Fruit fly (Drosophila melanogaster) whole organism, embryonic: ENCODE results near the gene CG9106.

Source experiments
- B-H1 ChIP-seq: fragments of 200-800 bp; sonication (Bioruptor generic); IDR thresholded peaks from 3 replicates; pipeline ENCODE4 v1.3.6; 2022; ENCODE audit warnings: missing biosample characterization, missing genetic modification characterization
- Blimp-1 ChIP-seq: fragments of 200-800 bp; sonication (Bioruptor generic); optimal IDR thresholded peaks from 3 replicates; lab custom pipeline; 2018; ENCODE audit warnings: missing biosample characterization, missing genetic modification characterization, mild to moderate bottlenecking, moderate library complexity, missing genetic modification reagents
- CG11504 ChIP-seq: fragments of 200-800 bp; sonication (Bioruptor generic); optimal IDR thresholded peaks from 3 replicates; lab custom pipeline; 2019; ENCODE audit warnings: missing biosample characterization, mild to moderate bottlenecking, missing genetic modification characterization, moderate library complexity
- CG11696 ChIP-seq: fragments of 200-800 bp; sonication (Bioruptor generic); IDR thresholded peaks from 2 replicates; pipeline ENCODE4 v1.3.6; 2022; ENCODE audit warnings: missing biosample characterization, missing genetic modification characterization
- CG1233 ChIP-seq: fragments of 200-800 bp; sonication (Bioruptor generic); optimal IDR thresholded peaks from 4 replicates; lab custom pipeline; 2018; ENCODE audit warnings: missing biosample characterization, mild to moderate bottlenecking, missing genetic modification characterization
- CG14441 ChIP-seq: fragments of 200-800 bp; sonication (Bioruptor generic); IDR thresholded peaks from 2 replicates; pipeline ENCODE4 v1.3.6; 2022; ENCODE audit warnings: missing biosample characterization, missing genetic modification characterization
- CG14710 ChIP-seq: fragments of 200-800 bp; sonication (Bioruptor generic); optimal IDR thresholded peaks from 3 replicates; lab custom pipeline; 2019; ENCODE audit warnings: missing biosample characterization, mild to moderate bottlenecking, missing genetic modification characterization, moderate library complexity
- CG15269 ChIP-seq: fragments of 200-800 bp; sonication (Bioruptor generic); optimal IDR thresholded peaks from 2 replicates; lab custom pipeline; 2018; ENCODE audit warnings: missing biosample characterization, mild to moderate bottlenecking, missing genetic modification characterization, moderate library complexity
- CG15696 ChIP-seq: fragments of 200-800 bp; sonication (Bioruptor generic); optimal IDR thresholded peaks from 2 replicates; lab custom pipeline; 2019; ENCODE audit warnings: missing biosample characterization, mild to moderate bottlenecking, missing genetic modification characterization, moderate library complexity
- CG17359 ChIP-seq: fragments of 200-800 bp; sonication (Bioruptor generic); optimal IDR thresholded peaks from 3 replicates; lab custom pipeline; 2018; ENCODE audit warnings: missing biosample characterization, mild to moderate bottlenecking, missing genetic modification characterization, moderate library complexity
- CG18011 ChIP-seq: fragments of 200-800 bp; sonication (Bioruptor generic); optimal IDR thresholded peaks from 2 replicates; lab custom pipeline; 2017; ENCODE audit warnings: missing biosample characterization, missing genetic modification characterization, mild to moderate bottlenecking, moderate library complexity, missing genotype
- CG2889 ChIP-seq: fragments of 200-800 bp; sonication (Bioruptor generic); IDR thresholded peaks from 3 replicates; pipeline ENCODE4 v1.3.6; 2022; ENCODE audit warnings: missing biosample characterization, missing genetic modification characterization
- CG3847 ChIP-seq: fragments of 200-800 bp; sonication (Bioruptor generic); IDR thresholded peaks from 2 replicates; pipeline ENCODE4 v1.3.6; 2022; ENCODE audit warnings: missing biosample characterization, missing genetic modification characterization
- CG3995 ChIP-seq: fragments of 200-800 bp; sonication (Bioruptor generic); optimal IDR thresholded peaks from 3 replicates; lab custom pipeline; 2016; ENCODE audit warnings: missing biosample characterization, missing genetic modification characterization
- CG42726 ChIP-seq: fragments of 200-800 bp; sonication (Bioruptor generic); IDR thresholded peaks from 2 replicates; pipeline ENCODE4 v1.3.6; 2022; ENCODE audit warnings: missing biosample characterization, missing genetic modification characterization; ENCODE audit not compliant: partially characterized antibody
- CG6683 ChIP-seq: fragments of 200-800 bp; sonication (Bioruptor generic); optimal IDR thresholded peaks from 2 replicates; lab custom pipeline; 2017; ENCODE audit warnings: missing biosample characterization, mild to moderate bottlenecking, missing genetic modification characterization, missing genetic modification reagents
- CG9797 ChIP-seq: fragments of 200-800 bp; sonication (Bioruptor generic); optimal IDR thresholded peaks from 3 replicates; lab custom pipeline; 2018; ENCODE audit warnings: missing biosample characterization, mild to moderate bottlenecking, missing genetic modification characterization
- CHES-1-like ChIP-seq: fragments of 200-800 bp; sonication (Bioruptor generic); optimal IDR thresholded peaks from 2 replicates; lab custom pipeline; 2016; ENCODE audit warnings: missing biosample characterization, missing genetic modification characterization
- Chrac-16 ChIP-seq: fragments of 200-800 bp; sonication (Bioruptor generic); optimal IDR thresholded peaks from 3 replicates; lab custom pipeline; 2016; ENCODE audit warnings: missing biosample characterization, missing genetic modification characterization
- Dbx ChIP-seq: fragments of 200-800 bp; sonication (Bioruptor generic); IDR thresholded peaks from 3 replicates; pipeline ENCODE4 v1.3.6; 2022; ENCODE audit warnings: missing biosample characterization, missing genetic modification characterization
- Dip3 ChIP-seq: fragments of 200-800 bp; sonication (Bioruptor generic); optimal IDR thresholded peaks from 3 replicates; lab custom pipeline; 2016; ENCODE audit warnings: missing biosample characterization, missing genetic modification characterization
- Gsc ChIP-seq: fragments of 200-800 bp; sonication (Bioruptor generic); IDR thresholded peaks from 2 replicates; pipeline ENCODE4 v1.3.6; 2022; ENCODE audit warnings: missing biosample characterization, missing genetic modification characterization
- H2.0 ChIP-seq: fragments of 200-800 bp; sonication (Bioruptor generic); IDR thresholded peaks from 2 replicates; pipeline ENCODE4 v1.3.6; 2022; ENCODE audit warnings: missing biosample characterization, missing genetic modification characterization
- HLHmδ ChIP-seq: fragments of 200-800 bp; sonication (Bioruptor generic); optimal IDR thresholded peaks from 2 replicates; lab custom pipeline; 2018; ENCODE audit warnings: missing biosample characterization, mild to moderate bottlenecking, missing genetic modification characterization, moderate library complexity
- Hey ChIP-seq: fragments of 200-800 bp; sonication (Bioruptor generic); optimal IDR thresholded peaks from 3 replicates; lab custom pipeline; 2018; ENCODE audit warnings: missing biosample characterization, mild to moderate bottlenecking, missing genetic modification characterization
- HmgZ ChIP-seq: fragments of 200-800 bp; sonication (Bioruptor generic); optimal IDR thresholded peaks from 2 replicates; lab custom pipeline; 2018; ENCODE audit warnings: missing biosample characterization, mild to moderate bottlenecking, missing genetic modification characterization
- Oli ChIP-seq: fragments of 200-800 bp; sonication (Bioruptor generic); optimal IDR thresholded peaks from 2 replicates; lab custom pipeline; 2018; ENCODE audit warnings: missing biosample characterization, mild to moderate bottlenecking, missing genetic modification characterization, moderate library complexity
- Ravus ChIP-seq: fragments of 200-800 bp; sonication (Bioruptor generic); IDR thresholded peaks from 2 replicates; pipeline ENCODE4 v1.3.6; 2022; ENCODE audit warnings: missing biosample characterization, missing genetic modification characterization
- Rx ChIP-seq: fragments of 200-800 bp; sonication (Bioruptor generic); IDR thresholded peaks from 2 replicates; pipeline ENCODE4 v1.3.6; 2022; ENCODE audit warnings: missing biosample characterization, missing genetic modification characterization
- ash1 ChIP-seq: fragments of 200-800 bp; sonication (Bioruptor generic); optimal IDR thresholded peaks from 2 replicates; lab custom pipeline; 2018; ENCODE audit warnings: missing biosample characterization, mild to moderate bottlenecking, missing genetic modification characterization
- bcd ChIP-seq: fragments of 200-800 bp; sonication (Bioruptor generic); optimal IDR thresholded peaks from 2 replicates; lab custom pipeline; 2017; ENCODE audit warnings: missing biosample characterization, mild to moderate bottlenecking, missing genetic modification characterization
- ci ChIP-seq: fragments of 200-800 bp; sonication (Bioruptor generic); IDR thresholded peaks from 3 replicates; pipeline ENCODE4 v1.3.6; 2022; ENCODE audit warnings: missing biosample characterization, missing genetic modification characterization
- cwo ChIP-seq: fragments of 200-800 bp; sonication (Bioruptor generic); optimal IDR thresholded peaks from 3 replicates; lab custom pipeline; 2017; ENCODE audit warnings: missing biosample characterization, missing genetic modification characterization, mild to moderate bottlenecking, moderate library complexity, missing genetic modification reagents
- dpn ChIP-seq, 2 experiments: fragments of 200-800 bp; sonication (Bioruptor generic); optimal IDR thresholded peaks; 3 replicates each; lab custom pipeline; 2016; ENCODE audit warnings: missing biosample characterization in 2 of 2, missing genetic modification characterization in 2 of 2
- grn ChIP-seq: fragments of 200-800 bp; sonication (Bioruptor generic); optimal IDR thresholded peaks from 3 replicates; lab custom pipeline; 2017; ENCODE audit warnings: missing biosample characterization, missing genetic modification characterization
- insv ChIP-seq, 2 experiments: fragments of 200-800 bp; sonication (Bioruptor generic); optimal IDR thresholded peaks; 3 replicates each; lab custom pipeline; 2016 to 2018; ENCODE audit warnings: missing biosample characterization in 2 of 2, missing genetic modification characterization in 2 of 2
- lbe ChIP-seq: fragments of 200-800 bp; sonication (Bioruptor generic); optimal IDR thresholded peaks from 2 replicates; lab custom pipeline; 2016; ENCODE audit warnings: missing biosample characterization, mild to moderate bottlenecking, missing genetic modification characterization
- nom ChIP-seq: fragments of 200-800 bp; sonication (Bioruptor generic); optimal IDR thresholded peaks from 2 replicates; lab custom pipeline; 2017; ENCODE audit warnings: missing biosample characterization, missing genetic modification characterization, mild to moderate bottlenecking, moderate library complexity, missing genetic modification reagents
- onecut ChIP-seq: fragments of 200-800 bp; sonication (Bioruptor generic); IDR thresholded peaks from 2 replicates; pipeline ENCODE4 v1.3.6; 2022; ENCODE audit warnings: missing biosample characterization, missing genetic modification characterization
- p53 ChIP-seq: fragments of 200-800 bp; sonication (Bioruptor generic); optimal IDR thresholded peaks from 2 replicates; lab custom pipeline; 2016; ENCODE audit warnings: missing biosample characterization, missing genetic modification characterization
- pho ChIP-seq: fragments of 200-800 bp; sonication (Bioruptor generic); optimal IDR thresholded peaks from 2 replicates; lab custom pipeline; 2016; ENCODE audit warnings: missing biosample characterization, missing genetic modification characterization
- phol ChIP-seq: fragments of 200-800 bp; sonication (Bioruptor generic); optimal IDR thresholded peaks from 3 replicates; lab custom pipeline; 2018; ENCODE audit warnings: missing biosample characterization, mild to moderate bottlenecking, missing genetic modification characterization, moderate library complexity
- repo ChIP-seq: fragments of 200-800 bp; sonication (Bioruptor generic); optimal IDR thresholded peaks from 2 replicates; lab custom pipeline; 2016; ENCODE audit warnings: missing biosample characterization, missing genetic modification characterization
- row ChIP-seq: fragments of 200-800 bp; sonication (Bioruptor generic); IDR thresholded peaks from 3 replicates; pipeline ENCODE4 v1.3.6; 2022; ENCODE audit warnings: missing biosample characterization, missing genetic modification characterization
- scrt ChIP-seq: fragments of 200-800 bp; sonication (Bioruptor generic); optimal IDR thresholded peaks from 2 replicates; lab custom pipeline; 2018; ENCODE audit warnings: missing biosample characterization, mild to moderate bottlenecking, missing genetic modification characterization, moderate library complexity
- slou ChIP-seq: fragments of 200-800 bp; sonication (Bioruptor generic); optimal IDR thresholded peaks from 3 replicates; lab custom pipeline; 2016; ENCODE audit warnings: missing biosample characterization, missing genetic modification characterization
- sna ChIP-seq: fragments of 200-800 bp; sonication (Bioruptor generic); IDR thresholded peaks from 2 replicates; pipeline ENCODE4 v1.3.6; 2022; ENCODE audit warnings: missing biosample characterization, missing genetic modification characterization; ENCODE audit not compliant: partially characterized antibody
- wdn ChIP-seq: fragments of 200-800 bp; sonication (Bioruptor generic); IDR thresholded peaks from 2 replicates; pipeline ENCODE4 v1.3.6; 2022; ENCODE audit warnings: missing biosample characterization, missing genetic modification characterization
- zf30C ChIP-seq: fragments of 200-800 bp; sonication (Bioruptor generic); optimal IDR thresholded peaks from 3 replicates; lab custom pipeline; 2018; ENCODE audit warnings: missing biosample characterization, mild to moderate bottlenecking, missing genetic modification characterization

The CG9106 gene

dm6 chrX:15298298-15299069, 26.3 kb upstream of the CG9106 start (continued):
- TF ChIP-seq H2.0 (GFP tag; lab: Robert Waterston, UW) (peak; percentile 94), insv (GFP tag; optimal IDR thresholded peaks at IDR 0.05; lab: Kevin White, UChicago) (peak in 1 of 2 experiments; percentile 76), pho (GFP tag; lab: Kevin White, UChicago) (peak; percentile 80), CG15696 (tag; lab: Kevin White, UChicago) (peak; percentile 82), wdn (peak; percentile 93), nom (GFP tag; lab: Kevin White, UChicago) (peak; percentile 45), CG2889 (GFP tag; lab: Robert Waterston, UW) (peak; percentile 92), CG42726 (GFP tag; lab: Robert Waterston, UW) (no peak), zf30C (GFP tag; lab: Kevin White, UChicago) (peak; percentile 92), onecut (peak; percentile 90), HLHmδ (peak; percentile 5), phol (tag; lab: Kevin White, UChicago) (peak; percentile 98), lbe (GFP tag; lab: Kevin White, UChicago) (peak; percentile 30), grn (GFP tag; lab: Kevin White, UChicago) (peak; percentile 59), slou (peak; percentile 97), Blimp-1 (GFP tag; lab: Kevin White, UChicago) (peak; percentile 96), HmgZ (peak; percentile 97), Dip3 (peak; percentile 80), CG11504 (tag; lab: Kevin White, UChicago) (peak; percentile 98), Dbx (GFP tag; lab: Robert Waterston, UW) (peak; percentile 97), CG3995 (GFP tag; lab: Kevin White, UChicago) (peak; percentile 82), CG14710 (peak; percentile 95), p53 (GFP tag; lab: Kevin White, UChicago) (peak; percentile 22), B-H1 (peak; percentile 95), bcd (GFP tag; lab: Kevin White, UChicago) (peak; percentile 99), ash1 (GFP tag; lab: Kevin White, UChicago) (peak; percentile 65), CG11696 (GFP tag; lab: Robert Waterston, UW) (peak; percentile 81), ci (GFP tag; lab: Robert Waterston, UW) (peak; percentile 94), Gsc (GFP tag; lab: Robert Waterston, UW) (peak; percentile 95), sna (GFP tag; lab: Robert Waterston, UW) (0 out of 2 replicates have a peak, but pooled peaks have one; percentile 30), CG6683 (GFP tag; lab: Kevin White, UChicago) (peak; percentile 96), Hey (tag; lab: Kevin White, UChicago) (peak; percentile 75), CG14441 (GFP tag; lab: Robert Waterston, UW) (peak; percentile 96), CG17359 (peak; percentile 97), CG15269 (tag; lab: Kevin White, UChicago) (peak; percentile 98), CG3847 (GFP tag; lab: Robert Waterston, UW) (peak; percentile 98), Chrac-16 (GFP tag; lab: Kevin White, UChicago) (peak; percentile 93), CG1233 (peak; percentile 97), Rx (GFP tag; lab: Robert Waterston, UW) (peak; percentile 95), CG9797 (GFP tag; lab: Kevin White, UChicago) (peak; percentile 48), Oli (peak; percentile 99), dpn (GFP tag; optimal IDR thresholded peaks at IDR 0.05; lab: Kevin White, UChicago) (peak; percentile 80 to 96), cwo (GFP tag; lab: Kevin White, UChicago) (peak; percentile 96), CHES-1-like (GFP tag; lab: Kevin White, UChicago) (peak; percentile 70), row (peak; percentile 99), Ravus (GFP tag; lab: Robert Waterston, UW) (peak; percentile 91), CG18011 (GFP tag; lab: Kevin White, UChicago) (peak; percentile 86), repo (GFP tag; lab: Kevin White, UChicago) (peak; percentile 44), scrt (GFP tag; lab: Kevin White, UChicago) (peak; percentile 96)
